Fruit fly (Drosophila melanogaster): ENCODE data around the gene CG6163.

- no peak for TF ChIP-seq Myc (optimal IDR thresholded peaks at IDR 0.05)
- TF ChIP-seq pan (optimal IDR thresholded peaks at IDR 0.05): no peak
- TF ChIP-seq CG32264 (GFP tag; optimal IDR thresholded peaks at IDR 0.05): no peak
- no peak for TF ChIP-seq h (GFP tag; optimal IDR thresholded peaks at IDR 0.05)
- no peak for TF ChIP-seq Vsx2 (GFP tag; optimal IDR thresholded peaks at IDR 0.05; ENCODE audit: partially characterized antibody)
Measured at dm6 chr3L:11380439-11380783, 15.7 kb upstream of the CG6163 start.

All from whole organism, wandering third instar larva.